Worm (Caenorhabditis elegans) whole organism, L2 larva: ENCODE results near the gene scl-11.

Experiments
- R02D3.7 ChIP-seq: fragments of 150-350 bp; optimal IDR thresholded peaks from 2 replicates; lab custom pipeline; 2014; ENCODE audit warnings: missing biosample characterization, missing genetic modification characterization
- ama-1 ChIP-seq: fragments of 150-350 bp; optimal IDR thresholded peaks from 2 replicates; lab custom pipeline; 2018; ENCODE audit warnings: inconsistent platforms
- blmp-1 ChIP-seq: sonication (generic microtip); optimal IDR thresholded peaks from 2 replicates; lab custom pipeline; 2017; ENCODE audit warnings: missing genetic modification characterization, mild to moderate bottlenecking, missing compliant biosample characterization, antibody characterized with exemption, moderate library complexity; ENCODE audit not compliant: insufficient read depth
- crh-2 ChIP-seq: sonication (generic microtip); optimal IDR thresholded peaks from 2 replicates; lab custom pipeline; 2017; ENCODE audit warnings: missing biosample characterization, missing genetic modification characterization
- egl-27 ChIP-seq: sonication (generic microtip); optimal IDR thresholded peaks from 3 replicates; lab custom pipeline; 2017; ENCODE audit warnings: missing biosample characterization, missing genetic modification reagents, missing genetic modification characterization
- lsy-2 ChIP-seq, 2 experiments: fragments of 150-350 bp in 1 of 2; sonication (generic microtip) in 1 of 2; optimal IDR thresholded peaks; 2 replicates each; lab custom pipeline; 2014 to 2017; ENCODE audit warnings: missing biosample characterization in 2 of 2, missing genetic modification characterization in 2 of 2
- mdl-1 ChIP-seq, 2 experiments: fragments of 150-350 bp in 1 of 2; sonication (generic microtip) in 1 of 2; optimal IDR thresholded peaks; 2 replicates each; lab custom pipeline; 2017; ENCODE audit warnings: missing biosample characterization in 2 of 2, missing genetic modification characterization in 2 of 2
- nhr-10 ChIP-seq: sonication (generic microtip); optimal IDR thresholded peaks from 2 replicates; lab custom pipeline; 2017; ENCODE audit warnings: missing biosample characterization, missing genetic modification characterization
- nhr-12 ChIP-seq: fragments of 150-350 bp; optimal IDR thresholded peaks from 2 replicates; lab custom pipeline; 2014; ENCODE audit warnings: missing biosample characterization, missing genetic modification characterization
- nhr-237 ChIP-seq: fragments of 150-350 bp; optimal IDR thresholded peaks from 2 replicates; lab custom pipeline; 2014; ENCODE audit warnings: missing biosample characterization, missing genetic modification characterization
- nhr-77 ChIP-seq: fragments of 150-350 bp; optimal IDR thresholded peaks from 2 replicates; lab custom pipeline; 2014; ENCODE audit warnings: missing biosample characterization, missing genetic modification characterization
- skn-1 ChIP-seq: sonication (generic microtip); optimal IDR thresholded peaks from 2 replicates; lab custom pipeline; 2017; ENCODE audit warnings: missing biosample characterization, missing genetic modification characterization
- unc-39 ChIP-seq: fragments of 150-350 bp; optimal IDR thresholded peaks from 2 replicates; lab custom pipeline; 2014; ENCODE audit warnings: missing biosample characterization, missing genetic modification characterization
- ztf-11 ChIP-seq: sonication (generic microtip); optimal IDR thresholded peaks from 2 replicates; lab custom pipeline; 2017; ENCODE audit warnings: missing biosample characterization, missing genetic modification characterization

DNA sequence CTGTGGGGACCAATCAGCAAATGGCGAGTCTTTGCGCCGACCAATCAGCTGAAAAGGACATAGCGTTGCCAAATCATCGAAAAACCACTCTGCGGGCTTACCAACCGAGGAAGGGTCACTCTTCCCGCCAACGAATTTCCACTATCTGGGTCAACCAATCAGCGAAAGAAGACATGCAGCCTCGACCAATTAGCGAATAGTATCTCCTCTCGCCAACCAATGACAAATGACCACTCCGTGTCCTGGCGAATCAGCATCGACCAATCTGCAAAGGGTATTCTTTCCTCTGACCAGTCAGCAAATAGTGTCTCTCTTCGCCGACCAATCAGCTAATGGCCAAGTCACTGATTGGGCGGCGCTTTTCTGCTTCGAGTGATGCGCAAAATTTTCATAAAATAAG, 9.7 kb upstream of the scl-11 start:
- TF ChIP-seq unc-39 (tag; lab: Kevin White, UChicago) (no peak), crh-2 (no peak), skn-1 (no peak), lsy-2 (tag; optimal IDR thresholded peaks at IDR 0.05; lab: Kevin White, UChicago) (no peak), nhr-12 (tag; lab: Kevin White, UChicago) (no peak), R02D3.7 (no peak), ama-1 (lab: Kevin White, UChicago) (no peak), blmp-1 (tag; lab: Kevin White, UChicago) (no peak), nhr-77 (tag; lab: Kevin White, UChicago) (no peak), egl-27 (tag; lab: Kevin White, UChicago) (no peak), mdl-1 (tag; optimal IDR thresholded peaks at IDR 0.05; lab: Kevin White, UChicago) (no peak), nhr-10 (tag; lab: Kevin White, UChicago) (no peak), ztf-11 (no peak), nhr-237 (tag; lab: Kevin White, UChicago) (no peak)
